Fruit fly (Drosophila melanogaster) whole organism, prepupa: ENCODE data around the gene CG13901.

Source experiments
- CG10669 ChIP-seq: fragments of 200-800 bp; sonication (Bioruptor generic); optimal IDR thresholded peaks from 3 replicates; lab custom pipeline; 2018; ENCODE audit warnings: missing biosample characterization, mild to moderate bottlenecking, missing genetic modification characterization, moderate library complexity
- CG11762 ChIP-seq: fragments of 200-800 bp; sonication (Bioruptor generic); optimal IDR thresholded peaks from 3 replicates; lab custom pipeline; 2016; ENCODE audit warnings: missing biosample characterization, missing genetic modification characterization; ENCODE audit not compliant: insufficient read depth
- CG11902 ChIP-seq: fragments of 200-800 bp; sonication (Bioruptor generic); optimal IDR thresholded peaks from 3 replicates; lab custom pipeline; 2016; ENCODE audit warnings: missing biosample characterization, missing genetic modification characterization
- CG15336 ChIP-seq: fragments of 200-800 bp; sonication (Bioruptor generic); IDR thresholded peaks from 2 replicates; pipeline ENCODE4 v1.3.6; 2022; ENCODE audit warnings: missing biosample characterization, missing genetic modification characterization
- CG1621 ChIP-seq: fragments of 200-800 bp; sonication (Bioruptor generic); optimal IDR thresholded peaks from 3 replicates; lab custom pipeline; 2018; ENCODE audit warnings: missing biosample characterization, mild to moderate bottlenecking, missing genetic modification characterization
- CG16779 ChIP-seq: fragments of 200-800 bp; sonication (Bioruptor generic); optimal IDR thresholded peaks from 3 replicates; lab custom pipeline; 2017; ENCODE audit warnings: missing biosample characterization, mild to moderate bottlenecking, missing genetic modification characterization
- CG31627 ChIP-seq: fragments of 200-800 bp; sonication (Bioruptor generic); optimal IDR thresholded peaks from 3 replicates; lab custom pipeline; 2016; ENCODE audit warnings: missing biosample characterization, missing genetic modification characterization
- CG32006 ChIP-seq: fragments of 200-800 bp; sonication (Bioruptor generic); optimal IDR thresholded peaks from 3 replicates; lab custom pipeline; 2017; ENCODE audit warnings: missing biosample characterization, mild to moderate bottlenecking, missing genetic modification characterization
- CG3919 ChIP-seq: fragments of 200-800 bp; sonication (Bioruptor generic); optimal IDR thresholded peaks from 3 replicates; lab custom pipeline; 2016; ENCODE audit warnings: missing biosample characterization, missing genetic modification characterization
- CG6163 ChIP-seq: fragments of 200-800 bp; sonication (Bioruptor generic); IDR thresholded peaks from 3 replicates; pipeline ENCODE4 v1.3.6; 2022; ENCODE audit warnings: missing biosample characterization, missing genetic modification characterization
- CG6276 ChIP-seq: fragments of 200-800 bp; sonication (Bioruptor generic); optimal IDR thresholded peaks from 2 replicates; lab custom pipeline; 2017; ENCODE audit warnings: missing biosample characterization, mild to moderate bottlenecking, missing genetic modification characterization
- CG6792 ChIP-seq: fragments of 200-800 bp; sonication (Bioruptor generic); optimal IDR thresholded peaks from 3 replicates; lab custom pipeline; 2016; ENCODE audit warnings: missing biosample characterization, missing genetic modification characterization
- CG6808 ChIP-seq: fragments of 200-800 bp; sonication (Bioruptor generic); optimal IDR thresholded peaks from 3 replicates; lab custom pipeline; 2017; ENCODE audit warnings: missing biosample characterization, missing genetic modification characterization, mild to moderate bottlenecking, moderate library complexity, missing genetic modification reagents
- CG6854 ChIP-seq: fragments of 200-800 bp; sonication (Bioruptor generic); optimal IDR thresholded peaks from 2 replicates; lab custom pipeline; 2017; ENCODE audit warnings: missing biosample characterization, mild to moderate bottlenecking, missing genetic modification characterization
- CG7368 ChIP-seq: fragments of 200-800 bp; sonication (Bioruptor generic); optimal IDR thresholded peaks from 3 replicates; lab custom pipeline; 2016; ENCODE audit warnings: missing biosample characterization, missing genetic modification characterization
- CG8119 ChIP-seq: fragments of 200-800 bp; sonication (Bioruptor generic); IDR thresholded peaks from 3 replicates; pipeline ENCODE4 v1.3.6; 2022; ENCODE audit warnings: missing biosample characterization, missing genetic modification characterization
- CG8319 ChIP-seq: fragments of 200-800 bp; sonication (Bioruptor generic); optimal IDR thresholded peaks from 3 replicates; lab custom pipeline; 2016; ENCODE audit warnings: missing biosample characterization, missing genetic modification characterization
- Eip78C ChIP-seq: fragments of 200-800 bp; sonication (Bioruptor generic); peaks from one replicate; lab custom pipeline; 2016; ENCODE audit warnings: missing biosample characterization, missing genetic modification characterization
- Gug ChIP-seq: fragments of 200-800 bp; sonication (Bioruptor generic); IDR thresholded peaks from 2 replicates; pipeline ENCODE4 v1.3.6; 2022; ENCODE audit warnings: missing biosample characterization, missing genetic modification characterization
- Hr38 ChIP-seq: sonication (Bioruptor generic); optimal IDR thresholded peaks from 2 replicates; lab custom pipeline; 2016; ENCODE audit warnings: missing biosample characterization, missing genetic modification characterization
- Hr39 ChIP-seq: fragments of 200-800 bp; sonication (Bioruptor generic); optimal IDR thresholded peaks from 2 replicates; lab custom pipeline; 2016; ENCODE audit warnings: missing biosample characterization, missing genetic modification characterization
- Hr4 ChIP-seq: fragments of 200-800 bp; sonication (Bioruptor generic); optimal IDR thresholded peaks from 3 replicates; lab custom pipeline; 2016; ENCODE audit warnings: missing biosample characterization, missing genetic modification characterization
- Met ChIP-seq: fragments of 200-800 bp; sonication (Bioruptor generic); optimal IDR thresholded peaks from 3 replicates; lab custom pipeline; 2016; ENCODE audit warnings: missing biosample characterization, missing genetic modification characterization
- OdsH ChIP-seq: fragments of 200-800 bp; sonication (Bioruptor generic); optimal IDR thresholded peaks from 3 replicates; lab custom pipeline; 2016; ENCODE audit warnings: missing biosample characterization, missing genetic modification characterization
- Smox ChIP-seq: fragments of 200-800 bp; sonication (Bioruptor generic); optimal IDR thresholded peaks from 3 replicates; lab custom pipeline; 2016; ENCODE audit warnings: missing biosample characterization, missing genetic modification characterization
- Sox102F ChIP-seq: fragments of 200-800 bp; sonication (Bioruptor generic); optimal IDR thresholded peaks from 2 replicates; lab custom pipeline; 2016; ENCODE audit warnings: missing biosample characterization, mild to moderate bottlenecking, missing genetic modification characterization
- Sox14 ChIP-seq: fragments of 200-800 bp; sonication (Bioruptor generic); optimal IDR thresholded peaks from 3 replicates; lab custom pipeline; 2016; ENCODE audit warnings: missing biosample characterization, missing genetic modification characterization
- achi ChIP-seq: fragments of 200-800 bp; sonication (Bioruptor generic); optimal IDR thresholded peaks from 3 replicates; lab custom pipeline; 2016; ENCODE audit warnings: missing biosample characterization, missing genetic modification characterization
- cyc ChIP-seq: fragments of 200-800 bp; sonication (Bioruptor generic); optimal IDR thresholded peaks from 3 replicates; lab custom pipeline; 2016; ENCODE audit warnings: missing biosample characterization, missing genetic modification characterization
- dac ChIP-seq: fragments of 200-800 bp; sonication (Bioruptor generic); optimal IDR thresholded peaks from 2 replicates; lab custom pipeline; 2017; ENCODE audit warnings: missing biosample characterization, mild to moderate bottlenecking, missing genetic modification characterization
- eg ChIP-seq: fragments of 200-800 bp; sonication (Bioruptor generic); IDR thresholded peaks from 3 replicates; pipeline ENCODE4 v1.3.6; 2022; ENCODE audit warnings: missing biosample characterization, missing genetic modification characterization
- esn ChIP-seq: fragments of 200-800 bp; sonication (Bioruptor generic); optimal IDR thresholded peaks from 2 replicates; lab custom pipeline; 2016; ENCODE audit warnings: missing biosample characterization, mild to moderate bottlenecking, missing genetic modification characterization, moderate library complexity
- fd59A ChIP-seq: fragments of 200-800 bp; sonication (Bioruptor generic); optimal IDR thresholded peaks from 2 replicates; lab custom pipeline; 2017; ENCODE audit warnings: missing biosample characterization, mild to moderate bottlenecking, missing genetic modification characterization, missing genetic modification reagents
- lz ChIP-seq: fragments of 200-800 bp; sonication (Bioruptor generic); optimal IDR thresholded peaks from 3 replicates; lab custom pipeline; 2016; ENCODE audit warnings: missing biosample characterization, missing genetic modification characterization
- pdm3 ChIP-seq: fragments of 200-800 bp; sonication (Bioruptor generic); optimal IDR thresholded peaks from 3 replicates; lab custom pipeline; 2016; ENCODE audit warnings: missing biosample characterization, missing genetic modification characterization
- spab ChIP-seq: fragments of 200-800 bp; sonication (Bioruptor generic); optimal IDR thresholded peaks from 2 replicates; lab custom pipeline; 2017; ENCODE audit warnings: missing biosample characterization, mild to moderate bottlenecking, missing genetic modification characterization, missing genetic modification reagents
- ss ChIP-seq, 2 experiments: fragments of 200-800 bp; sonication (Bioruptor generic); optimal IDR thresholded peaks; 2 replicates in 1 of 2; 3 replicates in 1 of 2; lab custom pipeline; 2017 to 2018; ENCODE audit warnings: mild to moderate bottlenecking in 2 of 2, missing biosample characterization in 2 of 2, missing genetic modification characterization in 2 of 2, moderate library complexity in 1 of 2
- svp ChIP-seq: fragments of 200-800 bp; sonication (Bioruptor generic); peaks from one replicate; lab custom pipeline; 2016; ENCODE audit warnings: missing biosample characterization, missing genetic modification characterization
- topi ChIP-seq: fragments of 200-800 bp; sonication (Bioruptor generic); optimal IDR thresholded peaks from 3 replicates; lab custom pipeline; 2016; ENCODE audit warnings: missing biosample characterization, missing genetic modification characterization
- vri ChIP-seq: fragments of 200-800 bp; sonication (Bioruptor generic); optimal IDR thresholded peaks from 3 replicates; lab custom pipeline; 2016; ENCODE audit warnings: missing biosample characterization, mild to moderate bottlenecking, missing genetic modification characterization

The CG13901 gene

dm6 chr3L:881496-882235, 44.0 kb upstream of the CG13901 start, which contains the start of gene CG13907 (continued):
- no peak for TF ChIP-seq CG10669 (GFP tag; lab: Kevin White, UChicago)
- TF ChIP-seq, all 60 proteins: peak for 8

dm6 chr3L:880851-881250, 43.2 kb upstream of the CG13901 start:
- TF ChIP-seq Met (GFP tag; lab: Kevin White, UChicago) (no peak), CG1621 (tag; lab: Kevin White, UChicago) (peak; percentile 1), Eip78C (GFP tag; lab: Kevin White, UChicago) (peak; percentile 37), vri (peak; percentile 2), CG7368 (GFP tag; lab: Kevin White, UChicago) (no peak), CG8119 (0 out of 3 replicates have a peak, but pooled peaks have one; percentile 16), CG6854 (peak; percentile 30), eg (GFP tag; lab: Robert Waterston, UW) (peak; percentile 18; the same call in 1 of the 3 replicates), CG3919 (GFP tag; lab: Kevin White, UChicago) (peak; percentile 14)

dm6 chr3L:876656-877055, 39.0 kb upstream of the CG13901 start:
- TF ChIP-seq CG8319 (GFP tag; lab: Kevin White, UChicago): no peak
- TF ChIP-seq spab (GFP tag; lab: Kevin White, UChicago): no peak
- TF ChIP-seq CG15336 (GFP tag; lab: Robert Waterston, UW): no peak
- 0 out of 3 replicates have a peak, but pooled peaks have one; percentile 16 for TF ChIP-seq CG8119
- no peak for TF ChIP-seq Hr38 (GFP tag; lab: Kevin White, UChicago)
- TF ChIP-seq Smox (GFP tag; lab: Kevin White, UChicago): no peak
- no peak for TF ChIP-seq Sox102F
- no peak for TF ChIP-seq CG31627
- no peak for TF ChIP-seq Hr4 (GFP tag; lab: Kevin White, UChicago)
- TF ChIP-seq Eip78C (GFP tag; lab: Kevin White, UChicago): peak; percentile 31
- TF ChIP-seq svp (GFP tag; lab: Kevin White, UChicago): no peak
- TF ChIP-seq topi: no peak
- no peak for TF ChIP-seq esn (GFP tag; lab: Kevin White, UChicago)
- TF ChIP-seq ss (GFP tag; optimal IDR thresholded peaks at IDR 0.05; lab: Kevin White, UChicago): peak in 1 of 2 experiments; percentile 24

- TF ChIP-seq eg (GFP tag; lab: Robert Waterston, UW) (0 out of 3 replicates have a peak, but pooled peaks have one; percentile 35), Sox14 (GFP tag; lab: Kevin White, UChicago) (peak; percentile 24), CG6792 (GFP tag; lab: Kevin White, UChicago) (no peak)
These were observed 38.5 kb upstream of the CG13901 start for dm6 chr3L:876087-876486.

- TF ChIP-seq CG15336 (GFP tag; lab: Robert Waterston, UW) (peak; percentile 18; the same call in 1 of the 2 replicates), CG1621 (tag; lab: Kevin White, UChicago) (no peak), eg (GFP tag; lab: Robert Waterston, UW) (no peak), cyc (no peak), CG8319 (GFP tag; lab: Kevin White, UChicago) (no peak), CG16779 (tag; lab: Kevin White, UChicago) (no peak), Met (GFP tag; lab: Kevin White, UChicago) (no peak), dac (GFP tag; lab: Kevin White, UChicago) (no peak), CG11902 (GFP tag; lab: Kevin White, UChicago) (no peak), CG32006 (GFP tag; lab: Kevin White, UChicago) (peak; percentile 54), achi (GFP tag; lab: Kevin White, UChicago) (peak; percentile 11), Eip78C (GFP tag; lab: Kevin White, UChicago) (peak; percentile 4), Sox14 (GFP tag; lab: Kevin White, UChicago) (no peak), Hr39 (GFP tag; lab: Kevin White, UChicago) (no peak), CG3919 (GFP tag; lab: Kevin White, UChicago) (no peak), fd59A (GFP tag; lab: Kevin White, UChicago) (no peak), OdsH (GFP tag; lab: Kevin White, UChicago) (no peak), CG6276 (peak; percentile 35), CG6808 (GFP tag; lab: Kevin White, UChicago) (no peak), Gug (GFP tag; lab: Robert Waterston, UW) (no peak), lz (GFP tag; lab: Kevin White, UChicago) (no peak), Hr4 (GFP tag; lab: Kevin White, UChicago) (peak; percentile 34), pdm3 (GFP tag; lab: Kevin White, UChicago) (no peak), vri (no peak), CG31627 (no peak), CG11762 (no peak), CG6163 (GFP tag; lab: Robert Waterston, UW) (peak; percentile 35; the same call in 2 of the 3 replicates)
These were observed 37.9 kb upstream of the CG13901 start for dm6 chr3L:875416-876011.
